Worm (Caenorhabditis elegans) whole organism, midembryonic: ENCODE results near the gene ndua-1.

ENCODE experiments used
- T22C8.4 ChIP-seq: fragments of 200-800 bp; sonication (Bioruptor generic); IDR thresholded peaks from 2 replicates; pipeline ENCODE4 v1.3.6; 2022; ENCODE audit warnings: missing genetic modification characterization, missing compliant biosample characterization
- cog-1 ChIP-seq: sonication (generic microtip); optimal IDR thresholded peaks from 2 replicates; lab custom pipeline; 2016; ENCODE audit warnings: missing genetic modification characterization, missing compliant biosample characterization
- flt-1 ChIP-seq: fragments of 200-800 bp; sonication (Bioruptor generic); IDR thresholded peaks from 2 replicates; pipeline ENCODE4 v1.3.6; 2022; ENCODE audit warnings: missing genetic modification characterization, missing compliant biosample characterization
- klf-2 ChIP-seq: fragments of 200-800 bp; sonication (Bioruptor generic); conservative IDR thresholded peaks from 2 replicates; pipeline ENCODE4 v1.3.6; 2022; ENCODE audit warnings: missing genetic modification reagents, missing genetic modification characterization, missing compliant biosample characterization
- ztf-23 ChIP-seq: fragments of 200-800 bp; sonication (Bioruptor generic); IDR thresholded peaks from 2 replicates; pipeline ENCODE4 v1.3.6; 2022; ENCODE audit warnings: missing genetic modification reagents, missing genetic modification characterization, missing compliant biosample characterization
- ztf-29 ChIP-seq: fragments of 200-800 bp; sonication (Bioruptor generic); IDR thresholded peaks from 2 replicates; pipeline ENCODE4 v1.3.6; 2022; ENCODE audit warnings: missing genetic modification reagents, missing genetic modification characterization, missing compliant biosample characterization

DNA sequence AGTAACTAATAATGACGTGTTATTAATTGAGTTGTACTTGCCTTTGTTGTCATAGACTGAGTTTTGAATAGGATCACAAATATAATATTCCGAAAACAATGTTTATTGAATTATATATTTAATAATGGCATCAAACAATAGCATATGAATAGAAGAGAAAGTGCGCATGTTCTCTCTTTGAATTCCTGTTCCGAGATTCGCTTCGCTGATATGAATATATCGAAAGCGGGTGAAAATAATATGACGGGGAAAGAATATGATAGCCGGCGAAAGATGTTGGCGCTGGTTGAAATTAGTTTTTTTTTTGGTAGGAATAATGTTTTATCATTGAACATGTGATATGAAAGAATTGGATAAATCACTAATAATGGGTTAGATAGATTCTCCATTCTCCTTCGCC, 31.7 kb downstream of the ndua-1 start, which contains the start of gene T03D8.6:
- TF ChIP-seq klf-2 (GFP tag; lab: Robert Waterston, UW) (no peak), ztf-23 (GFP tag; lab: Robert Waterston, UW) (no peak), cog-1 (tag; lab: Kevin White, UChicago) (no peak), ztf-29 (no peak), flt-1 (GFP tag; lab: Robert Waterston, UW) (no peak), T22C8.4 (GFP tag; lab: Robert Waterston, UW) (no peak)
